Worm (Caenorhabditis elegans): Measurements from ENCODE around the gene grl-6.

- TF ChIP-seq him-1 (tag; optimal IDR thresholded peaks at IDR 0.05) (no peak), dao-5 (tag; optimal IDR thresholded peaks at IDR 0.05) (no peak), W03F9.2 (tag; optimal IDR thresholded peaks at IDR 0.05) (no peak)
Measured at ce11 chrX:6460123-6460522, 9.4 kb upstream of the grl-6 start.

Measured in whole organism, L4/young adult.